Fruit fly (Drosophila melanogaster): ENCODE results near the gene LSm-4.

LSm-4 gene

DNA sequence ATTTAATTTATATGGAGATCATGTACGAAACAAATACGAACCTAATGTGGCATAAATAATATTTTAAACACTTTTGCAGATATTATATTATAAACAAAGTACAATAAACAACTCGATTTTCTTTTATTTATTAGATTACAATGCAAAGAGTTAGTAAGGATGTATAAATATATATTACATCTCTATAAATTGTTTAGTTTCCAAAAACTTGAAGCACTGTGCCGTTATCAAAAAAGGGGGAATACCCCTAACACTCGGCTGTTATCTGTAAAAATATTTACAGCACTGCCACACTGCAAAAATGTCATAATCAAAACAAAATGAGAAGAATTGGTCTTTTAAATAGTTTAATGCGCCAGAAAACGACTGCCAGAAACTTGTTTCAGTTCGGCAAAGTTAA lies 23.5 kb upstream of the LSm-4 start, which contains the start of gene CG5188 (continued):
- TF ChIP-seq CG2712 (tag; optimal IDR thresholded peaks at IDR 0.05) (peak; percentile 65), Elba2 (GFP tag; optimal IDR thresholded peaks at IDR 0.05) (no peak), row (GFP tag; IDR thresholded peaks at IDR 0.05) (peak; percentile 82), CG4617 (GFP tag; optimal IDR thresholded peaks at IDR 0.05; ENCODE audit: borderline replicate concordance) (peak; percentile 19), Dek (tag; optimal IDR thresholded peaks at IDR 0.05) (peak; percentile 54), Bgb (GFP tag; IDR thresholded peaks at IDR 0.05; ENCODE audit: partially characterized antibody) (peak; percentile 16; the same call in 1 of the 2 replicates), Hr51 (GFP tag; optimal IDR thresholded peaks at IDR 0.05) (peak in 1 of 2 experiments; percentile 74), CG6813 (GFP tag; optimal IDR thresholded peaks at IDR 0.05) (no peak), Dll (GFP tag; IDR thresholded peaks at IDR 0.05; ENCODE audit: partially characterized antibody) (peak; percentile 35; the same call in 1 of the 4 replicates), ERR (GFP tag; optimal IDR thresholded peaks at IDR 0.05) (no peak), rib (GFP tag; IDR thresholded peaks at IDR 0.05) (no peak), CG12236 (GFP tag; optimal IDR thresholded peaks at IDR 0.05) (no peak), en (GFP tag; optimal IDR thresholded peaks at IDR 0.05) (no peak), ind (GFP tag; optimal IDR thresholded peaks at IDR 0.05) (peak; percentile 33), CG10147 (GFP tag; optimal IDR thresholded peaks at IDR 0.05) (no peak), CoRest (tag; optimal IDR thresholded peaks at IDR 0.05) (peak; percentile 51), CG12104 (GFP tag; optimal IDR thresholded peaks at IDR 0.05) (no peak), CG7786 (GFP tag; optimal IDR thresholded peaks at IDR 0.05) (no peak), sr (GFP tag; IDR thresholded peaks at IDR 0.05) (no peak), CG9609 (GFP tag; optimal IDR thresholded peaks at IDR 0.05) (no peak), Awh (GFP tag; IDR thresholded peaks at IDR 0.05) (no peak), Eip74EF (GFP tag; optimal IDR thresholded peaks at IDR 0.05) (peak in 1 of 2 experiments; percentile 29), pros (GFP tag; optimal IDR thresholded peaks at IDR 0.05) (no peak), D19B (GFP tag; optimal IDR thresholded peaks at IDR 0.05) (no peak), p53 (GFP tag; optimal IDR thresholded peaks at IDR 0.05) (no peak), ab (GFP tag; optimal IDR thresholded peaks at IDR 0.05) (no peak), HLH3B (GFP tag; IDR thresholded peaks at IDR 0.05) (no peak), CG2875 (GFP tag; optimal IDR thresholded peaks at IDR 0.05) (no peak), wdn (GFP tag; IDR thresholded peaks at IDR 0.05) (no peak), CG10654 (GFP tag; optimal IDR thresholded peaks at IDR 0.05) (peak; percentile 26), CG7928 (GFP tag; optimal IDR thresholded peaks at IDR 0.05) (no peak), Vsx1 (GFP tag; optimal IDR thresholded peaks at IDR 0.05) (no peak), Mes4 (GFP tag; optimal IDR thresholded peaks at IDR 0.05) (no peak), emc (GFP tag; optimal IDR thresholded peaks at IDR 0.05) (no peak), hb (GFP tag; IDR thresholded peaks at IDR 0.05; ENCODE audit: partially characterized antibody) (no peak), Tbp (GFP tag; optimal IDR thresholded peaks at IDR 0.05) (no peak), disco-r (GFP tag; optimal IDR thresholded peaks at IDR 0.05) (no peak), NC2β (GFP tag; optimal IDR thresholded peaks at IDR 0.05) (peak; percentile 17), tap (tag; optimal IDR thresholded peaks at IDR 0.05) (no peak), chm (GFP tag; IDR thresholded peaks at IDR 0.05) (no peak), sqz (GFP tag; optimal IDR thresholded peaks at IDR 0.05) (no peak), grau (tag; optimal IDR thresholded peaks at IDR 0.05) (peak; percentile 69), bsh (GFP tag; optimal IDR thresholded peaks at IDR 0.05) (peak in 1 of 2 experiments; percentile 48), ash1 (GFP tag; optimal IDR thresholded peaks at IDR 0.05) (no peak), Meics (GFP tag; optimal IDR thresholded peaks at IDR 0.05) (no peak), Dip3 (GFP tag; optimal IDR thresholded peaks at IDR 0.05) (no peak), CG2678 (tag; optimal IDR thresholded peaks at IDR 0.05) (peak; percentile 67), tgo (GFP tag; IDR thresholded peaks at IDR 0.05) (peak; percentile 17; the same call in 1 of the 3 replicates), zfh2 (GFP tag; optimal IDR thresholded peaks at IDR 0.05) (no peak), Rfx (GFP tag; IDR thresholded peaks at IDR 0.05) (peak; percentile 61), CG3726 (GFP tag; IDR thresholded peaks at IDR 0.05) (0 out of 3 replicates have a peak, but pooled peaks have one; percentile 35)

Measured in whole organism, embryonic.